Fruit fly (Drosophila melanogaster) Kc167 (cell line): ENCODE results near the gene CG12594.

Source experiments
- Myc ChIP-seq: fragments of >200 bp; optimal IDR thresholded peaks from 2 replicates; lab custom pipeline; 2017; ENCODE audit warnings: missing external identifiers
- Sin3A ChIP-seq: fragments of >200 bp; optimal IDR thresholded peaks from 2 replicates; lab custom pipeline; 2018; ENCODE audit warnings: missing external identifiers
- h ChIP-seq: fragments of >200 bp; optimal IDR thresholded peaks from 3 replicates; lab custom pipeline; 2018; ENCODE audit warnings: missing external identifiers
- insv ChIP-seq: fragments of >200 bp; optimal IDR thresholded peaks from 3 replicates; lab custom pipeline; 2018; ENCODE audit warnings: missing external identifiers
- psq ChIP-seq: fragments of >200 bp; optimal IDR thresholded peaks from 2 replicates; lab custom pipeline; 2017; ENCODE audit warnings: missing external identifiers
- ttk ChIP-seq: sonication (Bioruptor generic); optimal IDR thresholded peaks from 2 replicates; lab custom pipeline; 2017; ENCODE audit warnings: missing external identifiers

DNA sequence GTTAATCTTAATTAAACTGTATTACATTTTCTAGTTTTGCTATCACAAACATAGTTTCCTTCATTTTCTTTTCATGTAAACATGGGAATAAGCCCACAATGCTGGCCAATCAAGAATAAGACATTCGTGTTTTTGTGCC is 28.6 kb downstream of the CG12594 start, which contains the start of gene CG43062:
- TF ChIP-seq h (no peak), insv (lab: Kevin White, UChicago) (no peak), psq (lab: Kevin White, UChicago) (no peak), ttk (lab: Kevin White, UChicago) (no peak), Sin3A (no peak), Myc (lab: Kevin White, UChicago) (no peak)
